Worm (Caenorhabditis elegans) whole organism, early embryonic: ENCODE data around the gene swd-2.2.

Experiments
- B0310.2 ChIP-seq: sonication (generic microtip); optimal IDR thresholded peaks from 2 replicates; lab custom pipeline; 2016; ENCODE audit warnings: mild to moderate bottlenecking, missing genetic modification characterization, missing compliant biosample characterization
- F13C5.2 ChIP-seq: sonication (generic microtip); optimal IDR thresholded peaks from 2 replicates; lab custom pipeline; 2017; ENCODE audit warnings: mild to moderate bottlenecking, missing genetic modification characterization, inconsistent platforms, missing compliant biosample characterization
- aly-1 ChIP-seq: sonication (generic microtip); optimal IDR thresholded peaks from 2 replicates; lab custom pipeline; 2016; ENCODE audit warnings: missing genetic modification characterization, missing compliant biosample characterization
- ama-1 ChIP-seq: fragments of 150-350 bp; optimal IDR thresholded peaks from 2 replicates; lab custom pipeline; 2014
- ceh-13 ChIP-seq: fragments of 200-800 bp; sonication (Bioruptor generic); optimal IDR thresholded peaks from 2 replicates; lab custom pipeline; 2018; ENCODE audit warnings: mild to moderate bottlenecking, missing genetic modification characterization, missing compliant biosample characterization
- ceh-36 ChIP-seq: sonication (generic microtip); optimal IDR thresholded peaks from 2 replicates; lab custom pipeline; 2016; ENCODE audit warnings: missing genetic modification characterization, inconsistent platforms, missing compliant biosample characterization
- ets-7 ChIP-seq: sonication (generic microtip); optimal IDR thresholded peaks from 2 replicates; lab custom pipeline; 2016; ENCODE audit warnings: missing genotype, missing genetic modification characterization, missing compliant biosample characterization
- flt-1 ChIP-seq: fragments of 200-800 bp; sonication (Bioruptor generic); IDR thresholded peaks from 2 replicates; pipeline ENCODE4 v1.3.6; 2022; ENCODE audit warnings: missing genetic modification characterization, missing compliant biosample characterization
- hmbx-1 ChIP-seq: sonication (generic microtip); optimal IDR thresholded peaks from 2 replicates; lab custom pipeline; 2016; ENCODE audit warnings: mild to moderate bottlenecking, missing genetic modification characterization, missing compliant biosample characterization
- hmg-4 ChIP-seq: fragments of 200-800 bp; sonication (Bioruptor generic); optimal IDR thresholded peaks from 2 replicates; lab custom pipeline; 2018; ENCODE audit warnings: mild to moderate bottlenecking, missing genetic modification characterization, missing compliant biosample characterization
- hnd-1 ChIP-seq: sonication (generic microtip); optimal IDR thresholded peaks from 2 replicates; lab custom pipeline; 2016; ENCODE audit warnings: missing genetic modification characterization, missing compliant biosample characterization
- pes-1 ChIP-seq: fragments of 200-800 bp; sonication (Bioruptor generic); IDR thresholded peaks from 2 replicates; pipeline ENCODE4 v1.3.6; 2022; ENCODE audit warnings: missing genetic modification reagents, missing genetic modification characterization, missing compliant biosample characterization
- scrt-1 ChIP-seq: fragments of 200-800 bp; sonication (Bioruptor generic); IDR thresholded peaks from 2 replicates; pipeline ENCODE4 v1.3.6; 2022; ENCODE audit warnings: missing genetic modification characterization, missing compliant biosample characterization
- sea-1 ChIP-seq: fragments of 200-800 bp; sonication (Bioruptor generic); conservative IDR thresholded peaks from 2 replicates; pipeline ENCODE4 v1.3.6; 2022; ENCODE audit warnings: missing genetic modification characterization, missing compliant biosample characterization
- tbx-11 ChIP-seq: fragments of 200-800 bp; sonication (Bioruptor generic); IDR thresholded peaks from 2 replicates; pipeline ENCODE4 v1.3.6; 2022; ENCODE audit warnings: missing genetic modification characterization, missing compliant biosample characterization
- tbx-37 ChIP-seq: fragments of 200-800 bp; sonication (Bioruptor generic); conservative IDR thresholded peaks from 2 replicates; pipeline ENCODE4 v1.3.6; 2022; ENCODE audit warnings: missing genetic modification reagents, missing genetic modification characterization, missing compliant biosample characterization
- tra-4 ChIP-seq: sonication (generic microtip); optimal IDR thresholded peaks from 2 replicates; lab custom pipeline; 2017; ENCODE audit warnings: missing genetic modification characterization, missing compliant biosample characterization

swd-2.2 gene

DNA sequence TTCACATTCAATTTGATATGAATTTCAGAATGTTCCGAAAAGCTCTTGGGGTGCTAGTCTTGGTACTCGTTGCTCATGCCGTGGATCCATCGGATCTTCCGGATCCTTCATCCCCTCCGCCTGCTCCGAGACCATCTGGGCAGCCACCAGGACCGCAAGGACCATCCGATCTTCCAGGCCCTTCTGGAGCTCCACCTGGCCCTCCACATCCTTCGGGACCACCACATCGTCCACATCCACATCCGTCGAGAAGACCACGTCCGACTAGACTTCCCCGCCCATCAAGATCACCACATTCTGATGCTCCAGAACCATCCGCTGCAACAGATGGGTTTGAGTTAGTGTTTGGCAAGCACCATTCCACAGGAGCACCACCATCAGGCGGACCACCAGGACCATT is 39.6 kb upstream of the swd-2.2 start, which contains the start of gene clx-1:
clx-1 (plus strand) TSS at position 30 of the 400 bp plus-strand sequence.
- TF ChIP-seq hnd-1 (tag; lab: Kevin White, UChicago) = no peak
- no peak for TF ChIP-seq ets-7
- TF ChIP-seq sea-1 = no peak
- no peak for TF ChIP-seq B0310.2 (tag; lab: Kevin White, UChicago)
- TF ChIP-seq ceh-36 = no peak
- no peak for TF ChIP-seq hmbx-1 (tag; lab: Kevin White, UChicago)
- no peak for TF ChIP-seq scrt-1 (GFP tag; lab: Robert Waterston, UW)
- TF ChIP-seq hmg-4 = no peak
- TF ChIP-seq tra-4 (tag; lab: Kevin White, UChicago) = no peak
- TF ChIP-seq pes-1 (GFP tag; lab: Robert Waterston, UW) = no peak
- TF ChIP-seq ceh-13 = no peak
- TF ChIP-seq tbx-11 = no peak
- TF ChIP-seq tbx-37 = no peak
- TF ChIP-seq ama-1 = no peak
- no peak for TF ChIP-seq flt-1 (GFP tag; lab: Robert Waterston, UW)
- TF ChIP-seq aly-1 (tag; lab: Kevin White, UChicago) = no peak

DNA sequence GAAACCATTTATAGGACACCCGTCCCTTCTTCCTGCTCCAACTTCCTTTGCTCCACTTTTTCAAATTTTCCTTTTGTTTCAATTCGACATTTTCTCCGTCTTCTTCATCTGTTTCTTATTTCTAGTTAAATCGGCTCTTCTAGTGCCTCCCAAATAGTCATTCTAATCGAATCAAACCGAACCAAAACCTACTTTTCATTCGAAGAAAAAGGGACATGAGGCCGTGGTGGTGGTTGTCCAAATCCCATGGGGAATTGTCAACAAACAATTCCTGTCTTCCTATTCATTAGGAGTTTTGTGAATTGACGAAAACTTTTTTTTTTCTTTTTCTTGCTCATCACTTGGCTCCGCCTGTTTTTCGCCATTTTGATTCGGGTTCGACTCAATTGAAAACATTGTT is 37.6 kb upstream of the swd-2.2 start:
- no peak for TF ChIP-seq pes-1 (GFP tag; lab: Robert Waterston, UW)

DNA sequence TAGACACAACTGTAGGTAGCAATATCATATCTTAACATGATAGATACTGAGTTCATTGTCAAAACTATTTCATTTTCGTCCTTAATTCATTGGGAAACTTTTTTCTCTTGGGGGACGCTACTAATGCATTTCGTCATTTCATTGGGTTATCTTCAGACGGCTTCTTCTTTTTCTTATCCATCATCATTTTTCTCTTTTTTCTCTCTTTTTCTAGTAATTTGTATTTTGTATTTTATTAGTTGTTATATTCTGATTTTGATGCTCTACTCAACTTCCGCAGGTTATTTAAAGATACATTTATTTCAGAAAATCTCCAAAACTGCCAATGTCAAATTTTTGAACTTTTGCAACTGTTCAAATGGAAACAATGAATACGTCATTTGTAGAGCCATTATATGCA is 30.7 kb upstream of the swd-2.2 start, which contains the start of gene npr-35:
npr-35 (plus strand) TSS at position 301 of the 400 bp plus-strand sequence.
- TF ChIP-seq ceh-36 (no peak), tra-4 (tag; lab: Kevin White, UChicago) (no peak), scrt-1 (GFP tag; lab: Robert Waterston, UW) (no peak), hnd-1 (tag; lab: Kevin White, UChicago) (no peak), pes-1 (GFP tag; lab: Robert Waterston, UW) (no peak), flt-1 (GFP tag; lab: Robert Waterston, UW) (no peak), ets-7 (no peak), hmg-4 (no peak), hmbx-1 (tag; lab: Kevin White, UChicago) (no peak), tbx-11 (no peak), F13C5.2 (tag; lab: Kevin White, UChicago) (no peak), ama-1 (no peak), aly-1 (tag; lab: Kevin White, UChicago) (no peak), B0310.2 (tag; lab: Kevin White, UChicago) (no peak), sea-1 (no peak), tbx-37 (no peak), ceh-13 (no peak)

DNA sequence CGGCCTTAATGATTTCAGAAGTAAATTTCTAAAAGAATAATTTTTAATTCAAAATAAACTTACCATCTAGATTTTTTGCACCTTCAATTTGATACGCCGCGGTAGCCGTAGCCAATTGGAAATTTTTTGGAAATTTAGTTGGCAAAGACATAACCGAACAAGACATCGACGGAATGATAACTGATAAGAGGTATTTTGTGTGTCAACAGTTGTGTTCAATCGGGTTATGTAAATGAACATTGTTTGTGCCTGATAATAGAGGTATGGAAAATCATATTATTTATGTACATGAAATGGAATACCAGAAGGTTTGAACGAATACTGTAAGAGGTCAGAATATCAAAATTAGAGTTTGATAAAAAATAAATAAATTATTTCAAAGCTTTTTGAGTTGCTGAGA is 26.4 kb upstream of the swd-2.2 start, which contains the start of gene klo-1:
klo-1 (minus strand) TSS at position 388 of the 400 bp plus-strand sequence.
- TF ChIP-seq hnd-1 (tag; lab: Kevin White, UChicago) (no peak), aly-1 (tag; lab: Kevin White, UChicago) (no peak), ets-7 (no peak), flt-1 (GFP tag; lab: Robert Waterston, UW) (no peak), ama-1 (no peak), F13C5.2 (tag; lab: Kevin White, UChicago) (no peak), scrt-1 (GFP tag; lab: Robert Waterston, UW) (no peak), B0310.2 (tag; lab: Kevin White, UChicago) (no peak), hmg-4 (no peak), tbx-37 (no peak), ceh-36 (no peak), tra-4 (tag; lab: Kevin White, UChicago) (no peak), pes-1 (GFP tag; lab: Robert Waterston, UW) (no peak), hmbx-1 (tag; lab: Kevin White, UChicago) (no peak), ceh-13 (no peak), tbx-11 (no peak)

DNA sequence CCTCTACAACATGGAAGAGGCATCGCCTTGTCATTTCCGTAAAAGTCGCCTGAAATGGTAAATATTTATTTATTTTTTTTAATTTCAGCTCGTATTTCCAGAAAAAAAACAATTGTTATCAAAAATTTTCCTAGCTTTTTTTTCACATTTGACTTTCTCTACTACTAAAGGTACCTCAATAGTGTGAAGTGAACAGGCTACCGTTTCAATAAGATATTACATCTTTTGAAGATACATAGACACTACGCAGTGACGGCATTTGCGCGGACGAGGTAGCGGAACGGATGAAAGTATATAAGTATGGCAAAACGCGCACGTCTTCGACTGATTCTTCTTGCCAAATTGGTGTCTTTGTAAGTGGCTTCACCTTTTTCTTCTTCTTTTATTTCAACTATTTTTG is 21.1 kb upstream of the swd-2.2 start, which contains the start of gene col-14:
col-14 (plus strand) TSS at position 301 of the 400 bp plus-strand sequence.
- no peak for TF ChIP-seq ama-1
- TF ChIP-seq hmg-4 = no peak
- TF ChIP-seq ets-7 = no peak

DNA sequence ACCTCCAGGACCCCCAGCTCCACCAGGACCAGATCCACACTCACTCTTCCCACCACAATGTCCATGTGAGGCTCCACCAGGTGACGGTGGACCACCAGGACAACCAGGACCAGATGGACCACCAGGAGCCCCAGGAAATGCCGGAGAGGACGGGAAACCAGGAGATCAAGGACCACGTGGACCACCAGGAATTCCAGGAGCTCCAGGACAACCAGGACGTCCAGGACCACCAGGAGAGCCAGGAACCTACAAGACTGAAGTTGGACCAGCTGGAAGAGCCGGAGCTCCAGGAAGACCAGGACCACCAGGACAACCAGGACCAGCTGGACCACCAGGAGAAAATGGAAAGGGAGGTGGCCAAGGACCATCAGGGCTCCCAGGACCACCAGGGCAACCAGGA is 20.1 kb upstream of the swd-2.2 start:
- TF ChIP-seq B0310.2 (tag; lab: Kevin White, UChicago) = no peak

DNA sequence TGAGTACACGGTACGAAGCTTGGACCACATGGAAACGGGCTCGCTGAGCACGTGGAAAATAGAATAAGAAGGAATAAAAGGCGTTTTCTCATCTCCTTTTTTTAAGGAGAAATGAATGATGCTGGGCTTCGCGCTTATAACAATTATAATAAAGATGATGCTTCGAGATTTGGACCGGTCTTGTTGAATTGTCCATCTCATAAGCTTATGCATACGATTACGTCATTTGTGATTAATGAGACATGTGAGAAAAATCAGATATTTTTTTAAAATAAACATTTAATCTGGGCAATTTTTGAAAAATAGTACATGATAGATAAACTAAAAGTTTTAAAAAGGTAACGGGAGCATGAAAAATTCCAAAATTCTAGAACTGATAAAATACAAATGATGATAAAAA is 17.0 kb upstream of the swd-2.2 start, which contains the start of gene C46A5.4:
C46A5.4 (minus strand) TSS at position 101 of the 400 bp plus-strand sequence.
- no peak for TF ChIP-seq ceh-13
- no peak for TF ChIP-seq tbx-11
- no peak for TF ChIP-seq sea-1
- no peak for TF ChIP-seq ceh-36
- TF ChIP-seq tbx-37 = no peak
- TF ChIP-seq F13C5.2 (tag; lab: Kevin White, UChicago) = no peak
- no peak for TF ChIP-seq ama-1
- no peak for TF ChIP-seq flt-1 (GFP tag; lab: Robert Waterston, UW)
- no peak for TF ChIP-seq ets-7
- TF ChIP-seq tra-4 (tag; lab: Kevin White, UChicago) = no peak
- TF ChIP-seq pes-1 (GFP tag; lab: Robert Waterston, UW) = no peak
- TF ChIP-seq B0310.2 (tag; lab: Kevin White, UChicago) = no peak
- no peak for TF ChIP-seq hmbx-1 (tag; lab: Kevin White, UChicago)
- TF ChIP-seq scrt-1 (GFP tag; lab: Robert Waterston, UW) = no peak
- TF ChIP-seq aly-1 (tag; lab: Kevin White, UChicago) = no peak
- TF ChIP-seq hmg-4 = no peak

DNA sequence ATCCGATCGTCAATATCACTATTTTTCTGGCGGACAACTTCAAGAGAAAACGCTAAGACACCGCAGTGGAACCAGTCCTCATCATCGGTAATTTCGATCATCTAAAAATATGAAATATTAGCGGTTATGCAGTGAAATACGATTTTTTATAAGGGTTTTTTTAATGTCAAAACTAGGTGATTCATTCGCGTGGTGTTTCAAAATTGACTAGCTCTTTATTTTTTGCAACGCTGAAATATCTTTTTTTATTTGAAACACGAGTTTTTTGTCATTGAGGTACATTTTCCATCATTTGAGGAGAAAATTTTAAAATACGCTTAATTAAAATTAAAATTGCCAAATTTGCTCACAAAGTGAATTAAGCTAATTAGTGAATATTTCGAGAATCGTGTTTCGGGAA is 14.7 kb upstream of the swd-2.2 start, which contains the start of gene dsb-3:
dsb-3 (minus strand) TSS at position 101 of the 400 bp plus-strand sequence.
- TF ChIP-seq hmg-4 (no peak), hmbx-1 (tag; lab: Kevin White, UChicago) (no peak), B0310.2 (tag; lab: Kevin White, UChicago) (no peak), aly-1 (tag; lab: Kevin White, UChicago) (no peak), sea-1 (no peak), ama-1 (no peak), tra-4 (tag; lab: Kevin White, UChicago) (no peak), F13C5.2 (tag; lab: Kevin White, UChicago) (no peak), ets-7 (no peak), pes-1 (GFP tag; lab: Robert Waterston, UW) (no peak), scrt-1 (GFP tag; lab: Robert Waterston, UW) (no peak), tbx-11 (no peak), ceh-36 (no peak), flt-1 (GFP tag; lab: Robert Waterston, UW) (no peak), hnd-1 (tag; lab: Kevin White, UChicago) (no peak), tbx-37 (no peak), ceh-13 (no peak)
